Worm (Caenorhabditis elegans): ENCODE measurements around the gene C42D4.18.
A peak's percentile ranks its signal among the peaks of the same experiment; 100 is the strongest.

- no peak for TF ChIP-seq unc-39 (tag; optimal IDR thresholded peaks at IDR 0.05)
- TF ChIP-seq ztf-11 (tag; optimal IDR thresholded peaks at IDR 0.05) = no peak
- no peak for TF ChIP-seq peb-1 (tag; optimal IDR thresholded peaks at IDR 0.05)
- TF ChIP-seq nhr-237 (tag; optimal IDR thresholded peaks at IDR 0.05) = no peak
- TF ChIP-seq ceh-82 (tag; optimal IDR thresholded peaks at IDR 0.05) = no peak
- TF ChIP-seq nhr-77 (tag; optimal IDR thresholded peaks at IDR 0.05) = no peak
- peak in 1 of 2 experiments; percentile 37 for TF ChIP-seq mdl-1 (tag; optimal IDR thresholded peaks at IDR 0.05)
- TF ChIP-seq nhr-10 (tag; optimal IDR thresholded peaks at IDR 0.05) = no peak
These were observed at the start of gene C42D4.18 for ce11 chrIV:7166553-7166952.
